Worm (Caenorhabditis elegans) whole organism, mixed stage, embryonic: ENCODE data around the gene F37A4.6.

Source experiments
- bed-3 ChIP-seq: fragments of 200-800 bp; sonication (Bioruptor generic); optimal IDR thresholded peaks from 3 replicates; lab custom pipeline; 2018; ENCODE audit warnings: mild to moderate bottlenecking, missing genetic modification characterization, moderate library complexity, missing compliant biosample characterization
- blmp-1 ChIP-seq: fragments of 150-350 bp; optimal IDR thresholded peaks from 2 replicates; lab custom pipeline; 2014; ENCODE audit warnings: missing biosample characterization, missing genetic modification characterization
- ceh-39 ChIP-seq: fragments of 150-350 bp; optimal IDR thresholded peaks from 2 replicates; lab custom pipeline; 2014; ENCODE audit warnings: missing biosample characterization, missing genetic modification characterization
- lsy-2 ChIP-seq: fragments of 150-350 bp; optimal IDR thresholded peaks from 2 replicates; lab custom pipeline; 2014; ENCODE audit warnings: missing biosample characterization, missing genetic modification characterization
- mep-1 ChIP-seq: fragments of 150-350 bp; optimal IDR thresholded peaks from 2 replicates; lab custom pipeline; 2017; ENCODE audit warnings: missing biosample characterization, missing genetic modification reagents, missing genetic modification characterization, inconsistent platforms
- nhr-12 ChIP-seq: fragments of 150-350 bp; optimal IDR thresholded peaks from 2 replicates; lab custom pipeline; 2014; ENCODE audit warnings: missing biosample characterization, missing genetic modification characterization
- nhr-237 ChIP-seq: fragments of 150-350 bp; optimal IDR thresholded peaks from 2 replicates; lab custom pipeline; 2014; ENCODE audit warnings: missing biosample characterization, missing genetic modification characterization
- nhr-76 ChIP-seq: sonication (generic microtip); optimal IDR thresholded peaks from 2 replicates; lab custom pipeline; 2017; ENCODE audit warnings: missing biosample characterization, missing genetic modification characterization
- pha-4 ChIP-seq: fragments of 150-350 bp; optimal IDR thresholded peaks from 2 replicates; lab custom pipeline; 2018; ENCODE audit warnings: missing biosample characterization, missing genetic modification reagents, missing genetic modification characterization
- unc-62 ChIP-seq: fragments of 150-350 bp; optimal IDR thresholded peaks from 2 replicates; lab custom pipeline; 2014; ENCODE audit warnings: missing biosample characterization, missing genetic modification reagents, missing genetic modification characterization
- ztf-11 ChIP-seq: fragments of 150-350 bp; optimal IDR thresholded peaks from 2 replicates; lab custom pipeline; 2014; ENCODE audit warnings: missing biosample characterization, missing genetic modification characterization

DNA sequence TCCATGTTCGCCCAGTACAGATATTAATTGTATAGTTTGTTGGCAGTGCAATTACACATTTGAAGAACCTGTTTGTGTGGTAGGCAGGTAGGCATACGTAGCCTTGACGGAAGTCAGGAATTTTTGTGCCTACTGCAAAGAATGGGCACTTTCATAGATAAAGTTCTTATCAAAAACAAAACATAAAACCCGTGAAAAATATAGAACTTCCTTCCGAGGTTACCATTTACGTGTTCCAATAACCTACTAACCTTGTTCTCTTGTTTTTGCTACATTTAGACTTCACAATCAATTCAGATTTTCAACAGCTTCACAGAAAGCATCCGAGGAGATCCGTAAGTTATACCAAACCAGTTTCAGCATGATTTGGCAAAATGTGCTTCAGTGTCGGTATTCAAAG lies 7.7 kb downstream of the F37A4.6 start, which contains the start of gene F37A4.4:
- TF ChIP-seq nhr-12 (tag; lab: Kevin White, UChicago) (no peak), blmp-1 (tag; lab: Kevin White, UChicago) (no peak), lsy-2 (no peak), unc-62 (GFP tag; lab: Kevin White, UChicago) (no peak), ztf-11 (no peak), mep-1 (tag; lab: Kevin White, UChicago) (no peak), nhr-237 (tag; lab: Kevin White, UChicago) (no peak), pha-4 (tag; lab: Kevin White, UChicago) (no peak), bed-3 (GFP tag; lab: Kevin White, UChicago) (no peak), ceh-39 (tag; lab: Kevin White, UChicago) (no peak), nhr-76 (tag; lab: Kevin White, UChicago) (no peak)
